Fruit fly (Drosophila melanogaster) whole organism, prepupa: Measurements from ENCODE around the gene CheA75a.

ENCODE experiments used
- Blimp-1 ChIP-seq: fragments of 200-800 bp; sonication (Bioruptor generic); optimal IDR thresholded peaks from 3 replicates; lab custom pipeline; 2017; ENCODE audit warnings: missing biosample characterization, missing genetic modification characterization, mild to moderate bottlenecking, moderate library complexity, missing genetic modification reagents
- CG10631 ChIP-seq: fragments of 200-800 bp; sonication (Bioruptor generic); optimal IDR thresholded peaks from 2 replicates; lab custom pipeline; 2016; ENCODE audit warnings: missing biosample characterization, missing genetic modification characterization
- CG10669 ChIP-seq: fragments of 200-800 bp; sonication (Bioruptor generic); optimal IDR thresholded peaks from 3 replicates; lab custom pipeline; 2018; ENCODE audit warnings: missing biosample characterization, mild to moderate bottlenecking, missing genetic modification characterization, moderate library complexity
- CG11294 ChIP-seq: fragments of 200-800 bp; sonication (Bioruptor generic); IDR thresholded peaks from 2 replicates; pipeline ENCODE4 v1.3.6; 2022; ENCODE audit warnings: missing biosample characterization, missing genetic modification characterization
- CG11762 ChIP-seq: fragments of 200-800 bp; sonication (Bioruptor generic); optimal IDR thresholded peaks from 3 replicates; lab custom pipeline; 2016; ENCODE audit warnings: missing biosample characterization, missing genetic modification characterization; ENCODE audit not compliant: insufficient read depth
- CG1621 ChIP-seq: fragments of 200-800 bp; sonication (Bioruptor generic); optimal IDR thresholded peaks from 3 replicates; lab custom pipeline; 2018; ENCODE audit warnings: missing biosample characterization, mild to moderate bottlenecking, missing genetic modification characterization
- CG16779 ChIP-seq: fragments of 200-800 bp; sonication (Bioruptor generic); optimal IDR thresholded peaks from 3 replicates; lab custom pipeline; 2017; ENCODE audit warnings: missing biosample characterization, mild to moderate bottlenecking, missing genetic modification characterization
- CG3032 ChIP-seq: fragments of 200-800 bp; optimal IDR thresholded peaks from 2 replicates; lab custom pipeline; 2019; ENCODE audit warnings: missing biosample characterization, mild to moderate bottlenecking, missing genetic modification characterization, moderate library complexity
- CG31627 ChIP-seq: fragments of 200-800 bp; sonication (Bioruptor generic); optimal IDR thresholded peaks from 3 replicates; lab custom pipeline; 2016; ENCODE audit warnings: missing biosample characterization, missing genetic modification characterization
- CG32006 ChIP-seq: fragments of 200-800 bp; sonication (Bioruptor generic); optimal IDR thresholded peaks from 3 replicates; lab custom pipeline; 2017; ENCODE audit warnings: missing biosample characterization, mild to moderate bottlenecking, missing genetic modification characterization
- CG34406 ChIP-seq: fragments of 200-800 bp; sonication (Bioruptor generic); optimal IDR thresholded peaks from 3 replicates; lab custom pipeline; 2016; ENCODE audit warnings: missing biosample characterization, missing genetic modification characterization
- CG3919 ChIP-seq: fragments of 200-800 bp; sonication (Bioruptor generic); optimal IDR thresholded peaks from 3 replicates; lab custom pipeline; 2016; ENCODE audit warnings: missing biosample characterization, missing genetic modification characterization
- CG4318 ChIP-seq: fragments of 200-800 bp; sonication (Bioruptor generic); optimal IDR thresholded peaks from 3 replicates; lab custom pipeline; 2017; ENCODE audit warnings: missing biosample characterization, mild to moderate bottlenecking, missing genetic modification characterization
- CG6163 ChIP-seq: fragments of 200-800 bp; sonication (Bioruptor generic); IDR thresholded peaks from 3 replicates; pipeline ENCODE4 v1.3.6; 2022; ENCODE audit warnings: missing biosample characterization, missing genetic modification characterization
- CG6276 ChIP-seq: fragments of 200-800 bp; sonication (Bioruptor generic); optimal IDR thresholded peaks from 2 replicates; lab custom pipeline; 2017; ENCODE audit warnings: missing biosample characterization, mild to moderate bottlenecking, missing genetic modification characterization
- CG6792 ChIP-seq: fragments of 200-800 bp; sonication (Bioruptor generic); optimal IDR thresholded peaks from 3 replicates; lab custom pipeline; 2016; ENCODE audit warnings: missing biosample characterization, missing genetic modification characterization
- CG6808 ChIP-seq: fragments of 200-800 bp; sonication (Bioruptor generic); optimal IDR thresholded peaks from 3 replicates; lab custom pipeline; 2017; ENCODE audit warnings: missing biosample characterization, missing genetic modification characterization, mild to moderate bottlenecking, moderate library complexity, missing genetic modification reagents
- CG8119 ChIP-seq: fragments of 200-800 bp; sonication (Bioruptor generic); IDR thresholded peaks from 3 replicates; pipeline ENCODE4 v1.3.6; 2022; ENCODE audit warnings: missing biosample characterization, missing genetic modification characterization
- CG8319 ChIP-seq: fragments of 200-800 bp; sonication (Bioruptor generic); optimal IDR thresholded peaks from 3 replicates; lab custom pipeline; 2016; ENCODE audit warnings: missing biosample characterization, missing genetic modification characterization
- CG8632 ChIP-seq: fragments of 200-800 bp; sonication (Bioruptor generic); optimal IDR thresholded peaks from 3 replicates; lab custom pipeline; 2016; ENCODE audit warnings: missing biosample characterization, missing genetic modification characterization
- CG9139 ChIP-seq: fragments of 200-800 bp; sonication (Bioruptor generic); optimal IDR thresholded peaks from 3 replicates; lab custom pipeline; 2017; ENCODE audit warnings: missing biosample characterization, mild to moderate bottlenecking, missing genetic modification characterization
- Eip75B ChIP-seq: fragments of 200-800 bp; sonication (Bioruptor generic); optimal IDR thresholded peaks from 3 replicates; lab custom pipeline; 2016; ENCODE audit warnings: missing biosample characterization, missing genetic modification characterization
- Eip78C ChIP-seq: fragments of 200-800 bp; sonication (Bioruptor generic); peaks from one replicate; lab custom pipeline; 2016; ENCODE audit warnings: missing biosample characterization, missing genetic modification characterization
- Eip93F ChIP-seq: fragments of 200-800 bp; sonication (Bioruptor generic); optimal IDR thresholded peaks from 2 replicates; lab custom pipeline; 2016; ENCODE audit warnings: missing biosample characterization, mild to moderate bottlenecking, missing genetic modification characterization
- Ets21C ChIP-seq: fragments of 200-800 bp; sonication (Bioruptor generic); optimal IDR thresholded peaks from 3 replicates; lab custom pipeline; 2016; ENCODE audit warnings: missing biosample characterization, missing genetic modification characterization
- Ets96B ChIP-seq: fragments of 200-800 bp; optimal IDR thresholded peaks from 2 replicates; lab custom pipeline; 2019; ENCODE audit warnings: missing biosample characterization, mild to moderate bottlenecking, missing genetic modification characterization, moderate library complexity
- Hr38 ChIP-seq: sonication (Bioruptor generic); optimal IDR thresholded peaks from 2 replicates; lab custom pipeline; 2016; ENCODE audit warnings: missing biosample characterization, missing genetic modification characterization
- Hr39 ChIP-seq: fragments of 200-800 bp; sonication (Bioruptor generic); optimal IDR thresholded peaks from 2 replicates; lab custom pipeline; 2016; ENCODE audit warnings: missing biosample characterization, missing genetic modification characterization
- Hr4 ChIP-seq: fragments of 200-800 bp; sonication (Bioruptor generic); optimal IDR thresholded peaks from 3 replicates; lab custom pipeline; 2016; ENCODE audit warnings: missing biosample characterization, missing genetic modification characterization
- Met ChIP-seq: fragments of 200-800 bp; sonication (Bioruptor generic); optimal IDR thresholded peaks from 3 replicates; lab custom pipeline; 2016; ENCODE audit warnings: missing biosample characterization, missing genetic modification characterization
- OdsH ChIP-seq: fragments of 200-800 bp; sonication (Bioruptor generic); optimal IDR thresholded peaks from 3 replicates; lab custom pipeline; 2016; ENCODE audit warnings: missing biosample characterization, missing genetic modification characterization
- Smox ChIP-seq: fragments of 200-800 bp; sonication (Bioruptor generic); optimal IDR thresholded peaks from 3 replicates; lab custom pipeline; 2016; ENCODE audit warnings: missing biosample characterization, missing genetic modification characterization
- Sox102F ChIP-seq: fragments of 200-800 bp; sonication (Bioruptor generic); optimal IDR thresholded peaks from 2 replicates; lab custom pipeline; 2016; ENCODE audit warnings: missing biosample characterization, mild to moderate bottlenecking, missing genetic modification characterization
- Sox14 ChIP-seq: fragments of 200-800 bp; sonication (Bioruptor generic); optimal IDR thresholded peaks from 3 replicates; lab custom pipeline; 2016; ENCODE audit warnings: missing biosample characterization, missing genetic modification characterization
- Sox15 ChIP-seq: fragments of 200-800 bp; sonication (Bioruptor generic); optimal IDR thresholded peaks from 3 replicates; lab custom pipeline; 2016; ENCODE audit warnings: missing biosample characterization, missing genetic modification characterization
- achi ChIP-seq: fragments of 200-800 bp; sonication (Bioruptor generic); optimal IDR thresholded peaks from 3 replicates; lab custom pipeline; 2016; ENCODE audit warnings: missing biosample characterization, missing genetic modification characterization
- acj6 ChIP-seq: fragments of 200-800 bp; sonication (Bioruptor generic); optimal IDR thresholded peaks from 3 replicates; lab custom pipeline; 2016; ENCODE audit warnings: missing biosample characterization, missing genetic modification characterization
- cyc ChIP-seq: fragments of 200-800 bp; sonication (Bioruptor generic); optimal IDR thresholded peaks from 3 replicates; lab custom pipeline; 2016; ENCODE audit warnings: missing biosample characterization, missing genetic modification characterization
- dac ChIP-seq: fragments of 200-800 bp; sonication (Bioruptor generic); optimal IDR thresholded peaks from 2 replicates; lab custom pipeline; 2017; ENCODE audit warnings: missing biosample characterization, mild to moderate bottlenecking, missing genetic modification characterization
- dsx ChIP-seq: fragments of 200-800 bp; optimal IDR thresholded peaks from 3 replicates; lab custom pipeline; 2019; ENCODE audit warnings: missing biosample characterization, mild to moderate bottlenecking, missing genetic modification characterization, moderate library complexity; ENCODE audit not compliant: poor library complexity, severe bottlenecking
- eg ChIP-seq: fragments of 200-800 bp; sonication (Bioruptor generic); IDR thresholded peaks from 3 replicates; pipeline ENCODE4 v1.3.6; 2022; ENCODE audit warnings: missing biosample characterization, missing genetic modification characterization
- fd59A ChIP-seq: fragments of 200-800 bp; sonication (Bioruptor generic); optimal IDR thresholded peaks from 2 replicates; lab custom pipeline; 2017; ENCODE audit warnings: missing biosample characterization, mild to moderate bottlenecking, missing genetic modification characterization, missing genetic modification reagents
- fkh ChIP-seq: fragments of 200-800 bp; sonication (Bioruptor generic); optimal IDR thresholded peaks from 3 replicates; lab custom pipeline; 2017; ENCODE audit warnings: missing biosample characterization, mild to moderate bottlenecking, missing genetic modification characterization, moderate library complexity
- lz ChIP-seq: fragments of 200-800 bp; sonication (Bioruptor generic); optimal IDR thresholded peaks from 3 replicates; lab custom pipeline; 2016; ENCODE audit warnings: missing biosample characterization, missing genetic modification characterization
- net ChIP-seq: fragments of 200-800 bp; sonication (Bioruptor generic); optimal IDR thresholded peaks from 3 replicates; lab custom pipeline; 2016; ENCODE audit warnings: missing biosample characterization, missing genetic modification characterization
- salr ChIP-seq, 2 experiments: fragments of 200-800 bp; sonication (Bioruptor generic); optimal IDR thresholded peaks; 3 replicates each; lab custom pipeline; 2016 to 2018; ENCODE audit warnings: missing biosample characterization in 2 of 2, missing genetic modification characterization in 2 of 2, mild to moderate bottlenecking in 1 of 2
- spab ChIP-seq: fragments of 200-800 bp; sonication (Bioruptor generic); optimal IDR thresholded peaks from 2 replicates; lab custom pipeline; 2017; ENCODE audit warnings: missing biosample characterization, mild to moderate bottlenecking, missing genetic modification characterization, missing genetic modification reagents
- ss ChIP-seq, 2 experiments: fragments of 200-800 bp; sonication (Bioruptor generic); optimal IDR thresholded peaks; 2 replicates in 1 of 2; 3 replicates in 1 of 2; lab custom pipeline; 2017 to 2018; ENCODE audit warnings: mild to moderate bottlenecking in 2 of 2, missing biosample characterization in 2 of 2, missing genetic modification characterization in 2 of 2, moderate library complexity in 1 of 2
- svp ChIP-seq: fragments of 200-800 bp; sonication (Bioruptor generic); peaks from one replicate; lab custom pipeline; 2016; ENCODE audit warnings: missing biosample characterization, missing genetic modification characterization

CheA75a gene

DNA sequence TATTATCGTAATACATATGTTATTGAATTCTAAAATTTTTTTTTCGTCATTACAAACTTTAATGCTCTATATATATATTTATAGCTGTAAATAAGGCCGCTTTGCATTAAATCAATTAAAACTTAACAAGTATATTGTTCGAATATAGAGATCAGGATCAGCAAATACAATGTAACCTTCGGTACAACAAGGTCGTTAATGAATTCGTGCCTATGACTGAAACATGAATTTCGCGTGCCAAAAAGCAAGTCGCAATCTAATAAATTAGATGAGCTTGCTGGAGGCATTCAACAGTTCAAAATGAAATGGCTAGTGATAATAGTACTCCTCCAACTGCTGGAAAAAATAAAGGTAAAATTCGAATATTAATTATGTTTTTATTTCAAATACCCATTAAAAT lies at the start of gene CheA75a:
Gene CheA75a, plus strand, starts transcription at position 301 of the 400 bp plus-strand sequence.
- TF ChIP-seq CG6276 (GFP tag; lab: Kevin White, UChicago) (no peak), Ets21C (GFP tag; lab: Kevin White, UChicago) (no peak), achi (GFP tag; lab: Kevin White, UChicago) (no peak), CG3032 (tag; lab: Kevin White, UChicago) (no peak), cyc (GFP tag; lab: Kevin White, UChicago) (no peak), CG16779 (no peak), Sox15 (GFP tag; lab: Kevin White, UChicago) (no peak)

DNA sequence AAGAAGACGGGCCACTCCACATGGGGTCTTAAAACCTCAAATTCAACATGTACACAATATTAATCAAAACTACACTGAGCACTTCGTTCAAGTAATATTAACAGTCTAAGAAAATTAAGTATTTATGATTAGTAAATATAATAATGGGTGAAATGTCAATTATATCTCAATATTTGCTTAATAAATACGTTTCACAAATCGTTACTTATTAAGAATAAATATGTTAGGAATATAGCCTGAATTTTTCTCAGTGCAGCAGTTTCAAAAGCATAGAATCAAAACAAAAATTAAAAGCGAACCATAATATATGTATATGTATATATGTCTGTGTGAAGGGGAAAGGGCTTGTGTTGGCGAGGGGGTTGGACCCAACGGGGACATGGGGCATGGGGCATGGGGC lies 47.9 kb upstream of the CheA75a start:
- TF ChIP-seq Hr39 (GFP tag; lab: Kevin White, UChicago) (no peak), CG34406 (GFP tag; lab: Kevin White, UChicago) (no peak), CG3919 (GFP tag; lab: Kevin White, UChicago) (peak; percentile 14), CG9139 (GFP tag; lab: Kevin White, UChicago) (no peak), achi (GFP tag; lab: Kevin White, UChicago) (no peak), Ets96B (peak; percentile 71), dac (GFP tag; lab: Kevin White, UChicago) (no peak), CG3032 (tag; lab: Kevin White, UChicago) (peak; percentile 49), CG16779 (no peak), cyc (GFP tag; lab: Kevin White, UChicago) (no peak), CG4318 (GFP tag; lab: Kevin White, UChicago) (no peak), CG10669 (GFP tag; lab: Kevin White, UChicago) (no peak), Sox14 (no peak), dsx (GFP tag; lab: Kevin White, UChicago) (peak; percentile 62), CG11762 (no peak), Eip93F (GFP tag; lab: Kevin White, UChicago) (no peak), CG8632 (GFP tag; lab: Kevin White, UChicago) (no peak), CG6163 (GFP tag; lab: Robert Waterston, UW) (no peak), Eip75B (GFP tag; lab: Kevin White, UChicago) (no peak), Smox (GFP tag; lab: Kevin White, UChicago) (no peak), CG6276 (GFP tag; lab: Kevin White, UChicago) (no peak), CG6792 (GFP tag; lab: Kevin White, UChicago) (no peak), eg (GFP tag; lab: Robert Waterston, UW) (no peak), CG1621 (tag; lab: Kevin White, UChicago) (no peak), Sox102F (GFP tag; lab: Kevin White, UChicago) (no peak), svp (peak; percentile 60), Sox15 (GFP tag; lab: Kevin White, UChicago) (no peak), spab (peak; percentile 13), CG32006 (GFP tag; lab: Kevin White, UChicago) (no peak), CG11294 (GFP tag; lab: Robert Waterston, UW) (no peak), CG31627 (no peak), Hr4 (GFP tag; lab: Kevin White, UChicago) (no peak), Met (GFP tag; lab: Kevin White, UChicago) (no peak), Eip78C (GFP tag; lab: Kevin White, UChicago) (peak; percentile 54), CG8119 (GFP tag; lab: Robert Waterston, UW) (no peak), CG6808 (GFP tag; lab: Kevin White, UChicago) (peak; percentile 10), salr (GFP tag; optimal IDR thresholded peaks at IDR 0.05; lab: Kevin White, UChicago) (peak in 1 of 2 experiments; percentile 2), fd59A (GFP tag; lab: Kevin White, UChicago) (no peak), Hr38 (GFP tag; lab: Kevin White, UChicago) (no peak), CG10631 (peak; percentile 46), ss (GFP tag; optimal IDR thresholded peaks at IDR 0.05; lab: Kevin White, UChicago) (peak in 1 of 2 experiments; percentile 20), Blimp-1 (GFP tag; lab: Kevin White, UChicago) (no peak), acj6 (GFP tag; lab: Kevin White, UChicago) (no peak), CG8319 (GFP tag; lab: Kevin White, UChicago) (no peak), lz (GFP tag; lab: Kevin White, UChicago) (no peak), fkh (GFP tag; lab: Kevin White, UChicago) (no peak), net (GFP tag; lab: Kevin White, UChicago) (no peak), OdsH (no peak)
